Worm (Caenorhabditis elegans) whole organism, L1 larva: Measurements from ENCODE around the gene srz-95.

Experiments used
- ceh-90 ChIP-seq: sonication (generic microtip); optimal IDR thresholded peaks from 2 replicates; lab custom pipeline; 2016; ENCODE audit warnings: missing genetic modification characterization, missing compliant biosample characterization
- elt-3 ChIP-seq, 6 experiments: fragments of 150-350 bp in 1 of 6; sonication (generic microtip); optimal IDR thresholded peaks; 2 replicates each; lab custom pipeline; 2017 to 2018; ENCODE audit warnings: missing biosample characterization in 6 of 6, missing genetic modification characterization in 6 of 6, inconsistent platforms in 1 of 6
- mdl-1 ChIP-seq, 2 experiments: fragments of 150-350 bp; optimal IDR thresholded peaks; 2 replicates each; lab custom pipeline; 2014 to 2017; ENCODE audit warnings: missing biosample characterization in 2 of 2, missing genetic modification characterization in 2 of 2, inconsistent platforms in 1 of 2
- nhr-237 ChIP-seq: fragments of 150-350 bp; optimal IDR thresholded peaks from 2 replicates; lab custom pipeline; 2014; ENCODE audit warnings: missing biosample characterization, missing genetic modification characterization
- pqm-1 ChIP-seq: sonication (generic microtip); optimal IDR thresholded peaks from 3 replicates; lab custom pipeline; 2017; ENCODE audit warnings: missing biosample characterization, missing genetic modification characterization
- sptf-1 ChIP-seq: fragments of 150-350 bp; optimal IDR thresholded peaks from 2 replicates; lab custom pipeline; 2014; ENCODE audit warnings: missing biosample characterization, missing genetic modification characterization

DNA sequence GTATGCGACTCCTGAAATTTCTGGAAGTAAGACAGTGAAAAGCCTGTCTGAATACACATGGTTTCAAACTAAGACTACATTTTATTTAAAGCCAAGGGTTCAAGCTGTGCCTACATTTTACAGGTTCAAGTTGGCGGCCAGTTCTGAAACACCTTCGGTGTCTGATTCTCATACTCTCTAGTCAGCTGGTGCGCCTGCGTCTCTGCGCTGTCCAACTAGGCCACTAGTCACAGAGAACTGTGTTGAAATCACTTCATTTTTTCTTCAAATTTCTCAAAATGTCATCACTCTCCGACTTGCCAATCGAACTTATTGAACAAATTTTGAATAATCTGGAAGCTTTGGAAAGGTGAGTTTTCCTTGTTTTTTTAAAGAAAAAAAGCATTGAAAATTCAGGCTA, 25.2 kb upstream of the srz-95 start, which contains the start of gene fbxa-90:
- TF ChIP-seq ceh-90 (tag; lab: Kevin White, UChicago) = no peak
- no peak for TF ChIP-seq nhr-237
- no peak for TF ChIP-seq elt-3 (tag; optimal IDR thresholded peaks at IDR 0.05; lab: Kevin White, UChicago)
- no peak for TF ChIP-seq pqm-1 (tag; lab: Kevin White, UChicago)
- TF ChIP-seq mdl-1 (tag; optimal IDR thresholded peaks at IDR 0.05; lab: Kevin White, UChicago) = no peak
- TF ChIP-seq sptf-1 (tag; lab: Kevin White, UChicago) = no peak
